Worm (Caenorhabditis elegans): ENCODE measurements around the gene F33G12.7.
A peak's percentile ranks its signal among the peaks of the same experiment; 100 is the strongest.

The F33G12.7 gene

DNA sequence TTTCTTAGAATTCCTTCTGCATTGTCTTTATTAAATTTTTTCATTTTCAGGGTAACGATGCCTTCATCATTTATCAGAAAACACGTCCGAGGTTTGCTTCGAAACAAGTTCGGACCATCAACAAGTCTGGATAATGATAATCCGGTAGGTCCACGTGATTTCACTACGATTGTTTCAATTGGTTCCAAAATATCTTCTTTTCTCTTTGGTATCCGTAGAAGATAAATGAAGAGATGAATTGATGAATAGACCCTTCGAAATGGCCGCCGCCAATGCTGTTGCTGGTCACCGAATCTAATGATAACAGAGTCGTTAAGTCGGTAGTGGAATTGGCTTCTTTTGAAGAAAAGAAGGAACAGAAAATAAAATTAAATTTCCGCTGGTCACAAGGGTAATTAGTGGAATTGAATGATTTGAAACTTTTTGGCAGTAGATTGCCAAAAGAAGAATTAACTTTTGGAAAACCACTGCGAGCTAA, 9.4 kb upstream of the F33G12.7 start, which contains the start of gene F33G12.6 (continued):
- no peak for TF ChIP-seq efl-1 (optimal IDR thresholded peaks at IDR 0.05)
- no peak for TF ChIP-seq efl-1 (GFP tag; optimal IDR thresholded peaks at IDR 0.05 in 1 of 2)
- no peak for TF ChIP-seq jun-1 (tag; optimal IDR thresholded peaks at IDR 0.05)
- no peak for TF ChIP-seq lin-39 (tag; optimal IDR thresholded peaks at IDR 0.05)
- no peak for TF ChIP-seq pag-3 (tag; optimal IDR thresholded peaks at IDR 0.05; ENCODE audit: borderline replicate concordance, insufficient read depth)
- TF ChIP-seq grh-1 (GFP tag; IDR thresholded peaks at IDR 0.05): no peak
- TF ChIP-seq efl-3 (GFP tag; optimal IDR thresholded peaks at IDR 0.05): no peak
- TF ChIP-seq nhr-47 (tag; optimal IDR thresholded peaks at IDR 0.05): no peak
- no peak for TF ChIP-seq sox-4 (tag; optimal IDR thresholded peaks at IDR 0.05)
- peak; percentile 69 for TF ChIP-seq lin-14 (GFP tag; optimal IDR thresholded peaks at IDR 0.05)
- TF ChIP-seq ceh-63 (GFP tag; optimal IDR thresholded peaks at IDR 0.05): no peak
- TF ChIP-seq nhr-11 (tag; optimal IDR thresholded peaks at IDR 0.05): no peak
- no peak for TF ChIP-seq dsc-1 (tag; optimal IDR thresholded peaks at IDR 0.05)
- TF ChIP-seq unc-62 (GFP tag; optimal IDR thresholded peaks at IDR 0.05): no peak
- no peak for TF ChIP-seq hpl-2 (GFP tag; optimal IDR thresholded peaks at IDR 0.05)
- TF ChIP-seq nhr-71 (tag; optimal IDR thresholded peaks at IDR 0.05): peak; percentile 24
- TF ChIP-seq mdl-1 (tag; optimal IDR thresholded peaks at IDR 0.05): peak in 1 of 2 experiments; percentile 44
- no peak for TF ChIP-seq zip-4 (GFP tag; optimal IDR thresholded peaks at IDR 0.05)
- TF ChIP-seq mab-9 (GFP tag; IDR thresholded peaks at IDR 0.05): no peak
- TF ChIP-seq nhr-20 (tag; optimal IDR thresholded peaks at IDR 0.05): no peak
- no peak for TF ChIP-seq fos-1 (tag; optimal IDR thresholded peaks at IDR 0.05)
- no peak for TF ChIP-seq lin-13 (GFP tag; optimal IDR thresholded peaks at IDR 0.05)
- TF ChIP-seq ztf-4 (tag; optimal IDR thresholded peaks at IDR 0.05): no peak
- TF ChIP-seq tbx-2 (tag; optimal IDR thresholded peaks at IDR 0.05): peak; percentile 38
- no peak for TF ChIP-seq hlh-4 (tag; optimal IDR thresholded peaks at IDR 0.05)
- no peak for TF ChIP-seq ceh-8 (GFP tag; optimal IDR thresholded peaks at IDR 0.05)
- TF ChIP-seq nhr-90 (tag; optimal IDR thresholded peaks at IDR 0.05; ENCODE audit: poor library complexity): no peak
- no peak for TF ChIP-seq lin-15B (tag; optimal IDR thresholded peaks at IDR 0.05)
- TF ChIP-seq unc-30 (tag; optimal IDR thresholded peaks at IDR 0.05): no peak
- no peak for TF ChIP-seq pax-3 (tag; optimal IDR thresholded peaks at IDR 0.05)
- no peak for TF ChIP-seq xbp-1 (tag; optimal IDR thresholded peaks at IDR 0.05)
- no peak for TF ChIP-seq aha-1 (tag; optimal IDR thresholded peaks at IDR 0.05)
- TF ChIP-seq fkh-8 (tag; optimal IDR thresholded peaks at IDR 0.05): no peak
- TF ChIP-seq isw-1 (GFP tag; IDR thresholded peaks at IDR 0.05): no peak
- TF ChIP-seq snpc-4 (tag; optimal IDR thresholded peaks at IDR 0.05): no peak
- TF ChIP-seq ceh-82 (tag; optimal IDR thresholded peaks at IDR 0.05): no peak
- no peak for TF ChIP-seq unc-86 (tag; optimal IDR thresholded peaks at IDR 0.05)
- TF ChIP-seq ceh-88 (GFP tag; IDR thresholded peaks at IDR 0.05): no peak
- TF ChIP-seq vab-15 (tag; optimal IDR thresholded peaks at IDR 0.05): no peak
- TF ChIP-seq lin-35 (GFP tag; optimal IDR thresholded peaks at IDR 0.05): no peak
- TF ChIP-seq C16A3.4 (tag; optimal IDR thresholded peaks at IDR 0.05): no peak
- TF ChIP-seq C04F5.9 (tag; optimal IDR thresholded peaks at IDR 0.05): no peak
- no peak for TF ChIP-seq egl-27 (tag; optimal IDR thresholded peaks at IDR 0.05)
- TF ChIP-seq tlp-1 (tag; optimal IDR thresholded peaks at IDR 0.05): no peak
- TF ChIP-seq elt-2 (tag; optimal IDR thresholded peaks at IDR 0.05): no peak
- no peak for TF ChIP-seq fkh-10 (GFP tag; optimal IDR thresholded peaks at IDR 0.05)
- TF ChIP-seq snu-23 (GFP tag; optimal IDR thresholded peaks at IDR 0.05): peak; percentile 31
- no peak for TF ChIP-seq dpl-1 (GFP tag; optimal IDR thresholded peaks at IDR 0.05)
- TF ChIP-seq C34B4.2 (tag; optimal IDR thresholded peaks at IDR 0.05): no peak
- TF ChIP-seq fkh-4 (tag; optimal IDR thresholded peaks at IDR 0.05; ENCODE audit: borderline replicate concordance): no peak
- no peak for TF ChIP-seq nhr-28 (tag; optimal IDR thresholded peaks at IDR 0.05)
- TF ChIP-seq pqm-1 (tag; optimal IDR thresholded peaks at IDR 0.05): no peak
- no peak for TF ChIP-seq irx-1 (tag; optimal IDR thresholded peaks at IDR 0.05)
- TF ChIP-seq nhr-76 (tag; optimal IDR thresholded peaks at IDR 0.05): no peak

Measured in whole organism, L1 larva.